Worm (Caenorhabditis elegans) whole organism, L3 larva: Measurements from ENCODE around the gene K03B4.8.

Experiments used
- ZK546.5 ChIP-seq: sonication (generic microtip); optimal IDR thresholded peaks from 2 replicates; lab custom pipeline; 2017; ENCODE audit warnings: missing biosample characterization, missing genetic modification characterization
- aly-2 ChIP-seq: fragments of 150-350 bp; optimal IDR thresholded peaks from 2 replicates; lab custom pipeline; 2014; ENCODE audit warnings: missing biosample characterization, missing genetic modification characterization
- ama-1 ChIP-seq: fragments of 150-350 bp; optimal IDR thresholded peaks from 2 replicates; lab custom pipeline; 2018
- ceh-16 ChIP-seq: sonication (generic microtip); optimal IDR thresholded peaks from 2 replicates; lab custom pipeline; 2017; ENCODE audit warnings: missing biosample characterization, missing genetic modification characterization
- ceh-28 ChIP-seq: fragments of 150-350 bp; optimal IDR thresholded peaks from 2 replicates; lab custom pipeline; 2014; ENCODE audit warnings: missing biosample characterization, missing genetic modification reagents, missing genetic modification characterization
- ceh-82 ChIP-seq: fragments of 150-350 bp; optimal IDR thresholded peaks from 2 replicates; lab custom pipeline; 2014; ENCODE audit warnings: missing biosample characterization, missing genetic modification characterization
- ceh-9 ChIP-seq: sonication (generic microtip); optimal IDR thresholded peaks from 2 replicates; lab custom pipeline; 2018; ENCODE audit warnings: missing biosample characterization, missing genetic modification characterization
- daf-12 ChIP-seq: fragments of 150-350 bp; optimal IDR thresholded peaks from 2 replicates; lab custom pipeline; 2014; ENCODE audit warnings: missing biosample characterization, missing genetic modification reagents, missing genetic modification characterization
- elt-1 ChIP-seq: fragments of 150-350 bp; optimal IDR thresholded peaks from 2 replicates; lab custom pipeline; 2014; ENCODE audit warnings: missing biosample characterization, missing genetic modification characterization
- elt-2 ChIP-seq: sonication (generic microtip); optimal IDR thresholded peaks from 2 replicates; lab custom pipeline; 2016; ENCODE audit warnings: missing genetic modification reagents, mild to moderate bottlenecking, missing genetic modification characterization, missing compliant biosample characterization
- elt-3 ChIP-seq, 3 experiments: fragments of 150-350 bp in 1 of 3; sonication (generic microtip) in 2 of 3; optimal IDR thresholded peaks; 2 replicates in 2 of 3; 4 replicates in 1 of 3; lab custom pipeline; 2014 to 2017; ENCODE audit warnings: missing biosample characterization in 3 of 3, missing genetic modification characterization in 3 of 3
- eor-1 ChIP-seq, 2 experiments: fragments of 150-350 bp; optimal IDR thresholded peaks; 2 replicates each; lab custom pipeline; 2014 to 2018; ENCODE audit warnings: missing biosample characterization in 2 of 2, missing genetic modification characterization in 2 of 2
- fos-1 ChIP-seq: fragments of 150-350 bp; optimal IDR thresholded peaks from 2 replicates; lab custom pipeline; 2014; ENCODE audit warnings: missing biosample characterization, missing genetic modification characterization
- jun-1 ChIP-seq: fragments of 150-350 bp; optimal IDR thresholded peaks from 2 replicates; lab custom pipeline; 2014; ENCODE audit warnings: missing biosample characterization, missing genetic modification reagents, missing genetic modification characterization
- lin-15B ChIP-seq: fragments of 150-350 bp; optimal IDR thresholded peaks from 2 replicates; lab custom pipeline; 2014; ENCODE audit warnings: missing biosample characterization, missing genetic modification characterization
- lin-39 ChIP-seq: fragments of 150-350 bp; optimal IDR thresholded peaks from 2 replicates; lab custom pipeline; 2018; ENCODE audit warnings: missing biosample characterization, missing genetic modification reagents, missing genetic modification characterization
- lsy-12 ChIP-seq: sonication (generic microtip); optimal IDR thresholded peaks from 2 replicates; lab custom pipeline; 2016; ENCODE audit warnings: mild to moderate bottlenecking, missing genetic modification characterization, missing compliant biosample characterization
- mdl-1 ChIP-seq: fragments of 150-350 bp; optimal IDR thresholded peaks from 2 replicates; lab custom pipeline; 2014; ENCODE audit warnings: missing biosample characterization, missing genetic modification characterization
- mml-1 ChIP-seq: fragments of 150-350 bp; sonication (generic microtip); optimal IDR thresholded peaks from 3 replicates; lab custom pipeline; 2014; ENCODE audit warnings: missing biosample characterization, missing genetic modification characterization
- nfya-1 ChIP-seq: sonication (generic microtip); optimal IDR thresholded peaks from 2 replicates; lab custom pipeline; 2017; ENCODE audit warnings: missing genetic modification characterization, mild to moderate bottlenecking, missing compliant biosample characterization, antibody characterized with exemption, moderate library complexity; ENCODE audit not compliant: insufficient read depth
- nhr-11 ChIP-seq: fragments of 150-350 bp; optimal IDR thresholded peaks from 2 replicates; lab custom pipeline; 2014; ENCODE audit warnings: missing biosample characterization, missing genetic modification characterization
- nhr-12 ChIP-seq: fragments of 150-350 bp; optimal IDR thresholded peaks from 2 replicates; lab custom pipeline; 2014; ENCODE audit warnings: missing biosample characterization, missing genetic modification characterization
- nhr-237 ChIP-seq: fragments of 150-350 bp; optimal IDR thresholded peaks from 2 replicates; lab custom pipeline; 2014; ENCODE audit warnings: missing biosample characterization, missing genetic modification characterization
- nhr-25 ChIP-seq: sonication (generic microtip); optimal IDR thresholded peaks from 2 replicates; lab custom pipeline; 2017; ENCODE audit warnings: missing biosample characterization, missing genetic modification characterization
- nhr-28 ChIP-seq: fragments of 150-350 bp; optimal IDR thresholded peaks from 2 replicates; lab custom pipeline; 2014; ENCODE audit warnings: missing biosample characterization, missing genetic modification characterization
- nhr-43 ChIP-seq: sonication (generic microtip); optimal IDR thresholded peaks from 2 replicates; lab custom pipeline; 2016; ENCODE audit warnings: mild to moderate bottlenecking, missing genetic modification characterization, missing compliant biosample characterization; ENCODE audit not compliant: poor library complexity, severe bottlenecking
- nhr-67 ChIP-seq: fragments of 150-350 bp; optimal IDR thresholded peaks from 2 replicates; lab custom pipeline; 2014; ENCODE audit warnings: missing biosample characterization, missing genetic modification characterization
- nhr-77 ChIP-seq: fragments of 150-350 bp; optimal IDR thresholded peaks from 2 replicates; lab custom pipeline; 2014; ENCODE audit warnings: missing biosample characterization, missing genetic modification characterization
- pha-4 ChIP-seq: fragments of 150-350 bp; optimal IDR thresholded peaks from 2 replicates; lab custom pipeline; 2014; ENCODE audit warnings: missing biosample characterization, missing genetic modification reagents, missing genetic modification characterization
- pqm-1 ChIP-seq: fragments of 150-350 bp; optimal IDR thresholded peaks from 2 replicates; lab custom pipeline; 2017; ENCODE audit warnings: missing biosample characterization, missing genetic modification characterization, inconsistent platforms
- sea-2 ChIP-seq: fragments of 150-350 bp; sonication (generic microtip); optimal IDR thresholded peaks from 4 replicates; lab custom pipeline; 2014; ENCODE audit warnings: missing biosample characterization, missing genetic modification reagents, missing genetic modification characterization
- snpc-4 ChIP-seq: fragments of 150-350 bp; optimal IDR thresholded peaks from 2 replicates; lab custom pipeline; 2014; ENCODE audit warnings: missing biosample characterization, missing genetic modification characterization
- tbx-2 ChIP-seq: sonication (generic microtip); optimal IDR thresholded peaks from 2 replicates; lab custom pipeline; 2016; ENCODE audit warnings: mild to moderate bottlenecking, missing genetic modification characterization, missing compliant biosample characterization
- unc-39 ChIP-seq: sonication (generic microtip); optimal IDR thresholded peaks from 4 replicates; lab custom pipeline; 2017; ENCODE audit warnings: missing biosample characterization, missing genetic modification characterization
- unc-62 ChIP-seq: fragments of 150-350 bp; sonication (generic microtip); optimal IDR thresholded peaks from 4 replicates; lab custom pipeline; 2014; ENCODE audit warnings: missing biosample characterization, missing genetic modification reagents, missing genetic modification characterization
- zag-1 ChIP-seq: fragments of 150-350 bp; optimal IDR thresholded peaks from 2 replicates; lab custom pipeline; 2014; ENCODE audit warnings: missing biosample characterization, missing genetic modification characterization

K03B4.8 gene

DNA sequence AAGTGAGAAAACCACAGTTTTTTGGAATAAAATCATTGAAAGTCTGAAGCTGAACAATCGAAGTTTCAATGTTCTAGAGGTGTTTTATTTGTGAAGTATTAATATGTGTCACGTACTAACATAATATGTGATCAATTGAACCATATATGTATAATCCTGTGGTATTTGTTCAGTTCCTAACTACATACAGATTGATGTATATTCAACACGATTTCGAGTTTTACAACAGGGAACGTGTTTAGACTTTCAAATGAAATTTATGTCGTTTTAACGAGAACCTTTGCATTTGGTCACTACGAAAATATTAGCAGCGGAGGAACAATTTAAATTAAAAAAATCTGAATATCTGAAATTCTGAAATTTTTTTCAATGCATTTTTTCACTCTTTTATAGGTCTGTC lies at the start of gene K03B4.8:
Gene K03B4.8 (minus strand): TSS at position 101 of the 400 bp plus-strand sequence.
- no peak for TF ChIP-seq nhr-12 (tag; lab: Kevin White, UChicago)
- no peak for TF ChIP-seq ceh-16 (tag; lab: Kevin White, UChicago)
- no peak for TF ChIP-seq mdl-1
- no peak for TF ChIP-seq nhr-11
- TF ChIP-seq nhr-43 (tag; lab: Kevin White, UChicago) = no peak
- no peak for TF ChIP-seq tbx-2 (tag; lab: Kevin White, UChicago)
- no peak for TF ChIP-seq pqm-1
- no peak for TF ChIP-seq ceh-9 (tag; lab: Kevin White, UChicago)

DNA sequence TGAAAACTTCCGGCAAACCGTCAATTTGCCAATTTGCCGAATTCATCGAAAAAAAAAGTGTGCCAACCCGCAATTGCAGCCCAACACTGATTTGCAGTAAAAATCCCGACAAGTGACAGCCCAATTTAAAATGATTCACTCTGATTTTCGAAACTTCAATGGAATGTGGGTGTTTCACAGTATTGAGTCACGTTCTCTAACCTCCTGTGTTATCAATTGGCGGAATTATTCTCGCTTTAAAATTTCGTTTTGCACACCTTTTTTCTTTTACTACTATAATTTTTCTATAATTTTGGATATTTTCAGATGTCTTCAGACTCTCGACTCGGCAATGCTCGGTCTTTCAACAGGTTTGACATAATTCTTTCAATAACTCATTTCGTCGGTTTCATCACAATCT lies 47.9 kb upstream of the K03B4.8 start, which contains the start of gene F39G3.5:
Gene F39G3.5 (plus strand): TSS at position 301 of the 400 bp plus-strand sequence.
- TF ChIP-seq unc-39 (tag; lab: Kevin White, UChicago) (no peak), aly-2 (tag; lab: Kevin White, UChicago) (no peak), nhr-28 (tag; lab: Kevin White, UChicago) (no peak), ZK546.5 (tag; lab: Kevin White, UChicago) (no peak), sea-2 (GFP tag; lab: Kevin White, UChicago) (no peak), ceh-16 (tag; lab: Kevin White, UChicago) (no peak)

DNA sequence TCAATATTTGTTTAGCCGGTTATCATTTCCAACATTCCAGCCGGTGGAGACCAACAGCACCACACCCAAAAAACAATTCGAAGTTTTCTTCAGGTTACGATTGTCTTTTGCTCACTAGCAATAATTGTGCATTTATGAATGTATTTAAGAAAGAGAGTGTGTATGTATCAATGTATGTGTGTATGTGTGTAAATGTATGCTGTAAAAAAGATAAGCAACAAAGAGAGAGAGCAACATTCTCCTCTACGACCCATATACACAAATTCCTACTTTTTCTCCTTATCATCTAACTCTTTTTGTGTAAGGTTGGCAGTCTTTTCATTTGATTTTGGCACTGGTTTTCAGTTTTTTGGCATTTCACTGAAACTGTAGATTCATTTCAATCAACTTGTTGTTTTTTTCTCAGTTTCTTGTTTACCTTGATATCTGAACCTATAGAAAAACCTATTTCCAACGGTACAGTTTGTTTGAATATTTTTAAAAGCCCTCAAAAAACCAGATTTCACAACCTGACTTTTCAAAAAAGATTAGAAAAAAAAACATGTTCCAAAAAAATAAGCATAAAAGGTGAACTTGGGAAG lies 46.6 kb upstream of the K03B4.8 start:
- TF ChIP-seq nhr-43 (tag; lab: Kevin White, UChicago) (no peak), nhr-11 (no peak), pqm-1 (peak; percentile 86), lin-39 (tag; lab: Kevin White, UChicago) (no peak), nhr-12 (tag; lab: Kevin White, UChicago) (no peak), elt-2 (peak; percentile 83), tbx-2 (tag; lab: Kevin White, UChicago) (no peak), pha-4 (tag; lab: Kevin White, UChicago) (peak; percentile 16), ceh-28 (tag; lab: Kevin White, UChicago) (no peak), mml-1 (tag; lab: Kevin White, UChicago) (no peak), nhr-25 (no peak), jun-1 (tag; lab: Kevin White, UChicago) (no peak)

DNA sequence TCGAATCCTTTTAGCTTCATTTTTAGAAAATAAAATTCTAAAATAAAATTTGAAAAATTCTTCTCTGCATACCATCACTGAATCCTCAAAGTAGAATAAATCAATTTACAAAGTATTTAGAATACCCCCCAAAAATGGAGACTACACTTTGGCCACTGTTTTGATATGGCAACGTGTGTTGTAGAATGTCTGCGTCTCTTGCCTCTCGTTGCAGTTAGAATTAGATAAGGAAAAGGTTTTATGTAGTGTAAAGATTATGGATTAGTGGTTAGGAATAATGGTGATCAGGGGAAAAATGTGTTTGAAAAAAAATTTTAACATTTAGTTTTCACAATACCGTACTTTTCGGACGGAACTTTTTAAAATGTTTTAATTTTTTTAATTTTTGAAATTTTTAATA lies 45.6 kb upstream of the K03B4.8 start, which contains the start of gene prx-6:
Gene prx-6 (minus strand): TSS at position 129 of the 400 bp plus-strand sequence.
- no peak for TF ChIP-seq nhr-237
- no peak for TF ChIP-seq lin-15B (tag; lab: Kevin White, UChicago)
- TF ChIP-seq elt-1 = no peak
- no peak for TF ChIP-seq tbx-2 (tag; lab: Kevin White, UChicago)
- TF ChIP-seq daf-12 (tag; lab: Kevin White, UChicago) = no peak
- peak; percentile 50 for TF ChIP-seq pqm-1
- peak; percentile 78 for TF ChIP-seq elt-2
- TF ChIP-seq ceh-28 (tag; lab: Kevin White, UChicago) = no peak

DNA sequence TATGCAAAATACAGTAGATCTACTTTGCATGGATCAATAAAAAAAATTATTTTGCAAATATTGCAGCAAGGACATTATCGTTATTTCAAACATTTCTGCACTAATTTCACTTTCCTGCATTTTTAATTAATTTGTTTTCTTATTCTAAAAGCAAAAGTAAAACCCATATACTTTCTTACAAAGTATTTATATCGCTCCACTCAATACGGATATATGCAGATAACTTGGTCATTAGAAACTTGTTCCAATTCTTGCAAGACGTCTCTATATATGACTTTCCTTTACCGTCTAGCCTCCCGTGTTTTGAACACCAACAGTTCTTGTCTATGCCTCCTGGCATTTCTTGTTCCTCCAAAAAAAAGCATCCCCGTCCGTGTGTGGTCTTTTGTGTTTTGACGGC lies 36.1 kb upstream of the K03B4.8 start, which contains the start of gene oac-24:
Gene oac-24 (plus strand): TSS at position 301 of the 400 bp plus-strand sequence.
- TF ChIP-seq lin-15B (tag; lab: Kevin White, UChicago) (no peak), pqm-1 (no peak), sea-2 (GFP tag; lab: Kevin White, UChicago) (no peak)

DNA sequence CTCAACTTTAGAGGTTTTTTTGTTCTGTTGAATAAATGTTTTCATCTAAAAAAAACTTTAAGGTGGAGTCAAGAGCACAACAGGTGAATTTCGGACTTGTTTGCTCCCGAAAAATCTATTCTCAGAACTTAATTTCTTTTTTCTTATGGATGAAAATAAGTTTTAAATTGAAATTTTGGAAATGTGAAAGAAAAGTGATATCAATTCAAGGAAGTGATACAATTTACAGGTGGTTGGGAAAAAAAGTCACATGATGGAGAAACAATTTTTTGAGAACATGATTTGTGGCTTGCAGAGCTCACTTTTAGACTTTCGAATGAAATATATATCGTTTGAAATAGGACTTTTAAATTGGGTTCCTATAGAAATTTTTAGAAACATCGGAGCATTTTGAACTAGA lies 33.2 kb upstream of the K03B4.8 start:
- no peak for TF ChIP-seq ceh-82 (tag; lab: Kevin White, UChicago)
- TF ChIP-seq ama-1 = no peak
- no peak for TF ChIP-seq ceh-9 (tag; lab: Kevin White, UChicago)
- TF ChIP-seq zag-1 = no peak
- no peak for TF ChIP-seq nhr-77
- TF ChIP-seq lin-15B (tag; lab: Kevin White, UChicago) = no peak
- TF ChIP-seq elt-3 (tag; optimal IDR thresholded peaks at IDR 0.05; lab: Kevin White, UChicago) = no peak
- no peak for TF ChIP-seq tbx-2 (tag; lab: Kevin White, UChicago)
- no peak for TF ChIP-seq unc-62 (GFP tag; lab: Kevin White, UChicago)
- no peak for TF ChIP-seq lsy-12 (tag; lab: Kevin White, UChicago)
- TF ChIP-seq elt-1 = no peak
- TF ChIP-seq nhr-11 = no peak
- no peak for TF ChIP-seq nfya-1 (tag; lab: Kevin White, UChicago)
- no peak for TF ChIP-seq eor-1 (tag; optimal IDR thresholded peaks at IDR 0.05; lab: Kevin White, UChicago)
- no peak for TF ChIP-seq snpc-4 (tag; lab: Kevin White, UChicago)
- TF ChIP-seq nhr-28 (tag; lab: Kevin White, UChicago) = no peak
- TF ChIP-seq nhr-67 (tag; lab: Kevin White, UChicago) = no peak
- TF ChIP-seq fos-1 (tag; lab: Kevin White, UChicago) = no peak
